Worm (Caenorhabditis elegans) whole organism, L4/young adult: ENCODE data around the gene Y60A3A.19.

Experiments
- W03F9.2 ChIP-seq: fragments of 150-350 bp; optimal IDR thresholded peaks from 2 replicates; lab custom pipeline; 2014; ENCODE audit warnings: missing biosample characterization, missing genetic modification characterization
- dao-5 ChIP-seq: sonication (generic microtip); optimal IDR thresholded peaks from 2 replicates; lab custom pipeline; 2016; ENCODE audit warnings: missing genotype, missing genetic modification characterization, moderate library complexity, missing compliant biosample characterization
- him-1 ChIP-seq: sonication (generic microtip); optimal IDR thresholded peaks from 2 replicates; lab custom pipeline; 2016; ENCODE audit warnings: missing genotype, missing genetic modification reagents, missing genetic modification characterization, missing compliant biosample characterization

DNA sequence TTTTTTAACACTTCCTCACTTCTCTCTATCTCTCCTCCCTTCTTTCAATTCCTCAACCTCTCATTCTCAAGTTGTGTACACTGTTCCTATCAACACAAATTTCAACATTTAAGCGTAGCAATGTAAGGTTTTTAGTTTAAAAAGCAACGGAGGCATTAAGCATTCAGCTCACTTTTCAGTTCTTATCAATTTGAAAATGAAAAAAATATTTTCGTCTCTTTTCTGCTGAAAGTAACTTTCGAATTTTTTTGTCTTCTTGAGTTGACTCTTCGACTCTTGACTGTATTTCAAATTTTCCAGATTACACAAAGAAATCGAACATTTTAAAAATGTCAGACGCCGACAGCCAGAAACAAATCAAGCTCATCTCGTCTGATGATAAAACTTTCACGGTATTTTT is 7.6 kb downstream of the Y60A3A.19 start, which contains the start of gene skr-4:
- no peak for TF ChIP-seq W03F9.2 (tag; lab: Kevin White, UChicago)
- TF ChIP-seq him-1 (tag; lab: Kevin White, UChicago), result no peak
- TF ChIP-seq dao-5, result no peak
